Worm (Caenorhabditis elegans): ENCODE results near the gene lgg-1.

Gene lgg-1

ce11 chrII:6331222-6331830 lies 16.2 kb downstream of the lgg-1 start, which contains the start of gene set-4 (continued):
- TF ChIP-seq aptf-2 (GFP tag; conservative IDR thresholded peaks at IDR 0.05) = no peak
- TF ChIP-seq sptf-2 (GFP tag; optimal IDR thresholded peaks at IDR 0.05) = no peak
- no peak for TF ChIP-seq snpc-1.1 (tag; optimal IDR thresholded peaks at IDR 0.05; ENCODE audit: insufficient read depth)
- TF ChIP-seq hsf-1 (GFP tag; IDR thresholded peaks at IDR 0.05) = no peak
- no peak for TF ChIP-seq T07F8.4 (tag; optimal IDR thresholded peaks at IDR 0.05)
- no peak for TF ChIP-seq nfya-2 (GFP tag; IDR thresholded peaks at IDR 0.05)
- TF ChIP-seq F57A8.1 (GFP tag; optimal IDR thresholded peaks at IDR 0.05) = no peak
- TF ChIP-seq nhr-80 (tag; optimal IDR thresholded peaks at IDR 0.05) = peak; percentile 97
- no peak for TF ChIP-seq B0261.1 (tag; optimal IDR thresholded peaks at IDR 0.05)
- peak; percentile 44 for TF ChIP-seq F22D6.2 (tag; optimal IDR thresholded peaks at IDR 0.05)
- TF ChIP-seq xnd-1 (tag; optimal IDR thresholded peaks at IDR 0.05) = peak; percentile 62
- 0 out of 2 replicates have a peak, but pooled peaks have one; percentile 51 for TF ChIP-seq let-526 (GFP tag; IDR thresholded peaks at IDR 0.05)
- TF ChIP-seq egrh-3 (GFP tag; IDR thresholded peaks at IDR 0.05) = no peak
- TF ChIP-seq hlh-26 (GFP tag; conservative IDR thresholded peaks at IDR 0.05) = no peak
- peak; percentile 68 for TF ChIP-seq ZK185.1 (tag; optimal IDR thresholded peaks at IDR 0.05; ENCODE audit: poor library complexity, severe bottlenecking)
- TF ChIP-seq rec-8 (tag; optimal IDR thresholded peaks at IDR 0.05) = no peak
- TF ChIP-seq pbrm-1 (GFP tag; IDR thresholded peaks at IDR 0.05) = peak; percentile 86
- TF ChIP-seq fkh-3 (tag; optimal IDR thresholded peaks at IDR 0.05) = no peak
- TF ChIP-seq lsl-1 (GFP tag; optimal IDR thresholded peaks at IDR 0.05) = peak; percentile 78
- peak; percentile 79 for TF ChIP-seq rcor-1 (GFP tag; IDR thresholded peaks at IDR 0.05)
- TF ChIP-seq F57C9.4 (tag; optimal IDR thresholded peaks at IDR 0.05) = no peak
- TF ChIP-seq F52B5.7 (tag; optimal IDR thresholded peaks at IDR 0.05) = no peak
- TF ChIP-seq atf-7 (tag; optimal IDR thresholded peaks at IDR 0.05) = peak; percentile 77
- TF ChIP-seq ceh-40 (GFP tag; IDR thresholded peaks at IDR 0.05) = no peak
- peak; percentile 95 for TF ChIP-seq attf-5 (GFP tag; optimal IDR thresholded peaks at IDR 0.05)
- TF ChIP-seq F39B2.1 (GFP tag; IDR thresholded peaks at IDR 0.05) = no peak
- no peak for TF ChIP-seq ztf-28 (GFP tag; IDR thresholded peaks at IDR 0.05)
- TF ChIP-seq K12H6.12 (tag; optimal IDR thresholded peaks at IDR 0.05) = peak; percentile 87
- no peak for TF ChIP-seq bed-2 (GFP tag; IDR thresholded peaks at IDR 0.05)
- TF ChIP-seq D2030.7 (GFP tag; IDR thresholded peaks at IDR 0.05) = no peak
- TF ChIP-seq F33H1.4 (GFP tag; IDR thresholded peaks at IDR 0.05) = peak; percentile 78
- no peak for TF ChIP-seq nhr-27 (tag; optimal IDR thresholded peaks at IDR 0.05)
- no peak for TF ChIP-seq nhr-120 (GFP tag; IDR thresholded peaks at IDR 0.05)
- TF ChIP-seq efl-1 (GFP tag; optimal IDR thresholded peaks at IDR 0.05) = peak; percentile 58
- no peak for TF ChIP-seq sea-2 (GFP tag; IDR thresholded peaks at IDR 0.05)
- TF ChIP-seq Y53G8AR.9 (GFP tag; conservative IDR thresholded peaks at IDR 0.05) = peak; percentile 82
- TF ChIP-seq nhr-179 (tag; optimal IDR thresholded peaks at IDR 0.05) = no peak
- TF ChIP-seq tbx-9 (tag; optimal IDR thresholded peaks at IDR 0.05; ENCODE audit: borderline replicate concordance) = no peak
- peak; percentile 60 for TF ChIP-seq tlf-1 (GFP tag; optimal IDR thresholded peaks at IDR 0.05)
- peak in 2 of 3 experiments; percentile 28 to 90 for TF ChIP-seq lin-35 (GFP tag; optimal IDR thresholded peaks at IDR 0.05)
- 0 out of 2 replicates have a peak, but pooled peaks have one; percentile 37 for TF ChIP-seq attf-3 (GFP tag; conservative IDR thresholded peaks at IDR 0.05)
- TF ChIP-seq ztf-26 (tag; optimal IDR thresholded peaks at IDR 0.05) = peak; percentile 85
- TF ChIP-seq aptf-3 (GFP tag; IDR thresholded peaks at IDR 0.05) = 0 out of 2 replicates have a peak, but pooled peaks have one; percentile 26
- no peak for TF ChIP-seq snpc-1.3 (tag; optimal IDR thresholded peaks at IDR 0.05; ENCODE audit: insufficient read depth)
- TF ChIP-seq dpl-1 (GFP tag; optimal IDR thresholded peaks at IDR 0.05) = peak; percentile 55
- peak; percentile 68 for TF ChIP-seq hmg-1.2 (GFP tag; IDR thresholded peaks at IDR 0.05)
- peak; percentile 78 for TF ChIP-seq lin-54 (GFP tag; optimal IDR thresholded peaks at IDR 0.05)
- 0 out of 2 replicates have a peak, but pooled peaks have one; percentile 58 for TF ChIP-seq madf-3 (GFP tag; IDR thresholded peaks at IDR 0.05)

All from whole organism, young adult.